Worm (Caenorhabditis elegans): ENCODE measurements around the gene clec-225.
"Not testable (repeated sequence)": the region's sequence is repeated elsewhere in the genome, so short reads cannot be mapped to it uniquely, and the experiment has no call there.

ce11 chrV:13134786-13135185 lies at the start of gene clec-225:
- not testable (repeated sequence) for TF ChIP-seq ceh-13 (GFP tag; optimal IDR thresholded peaks at IDR 0.05); ceh-36 (tag; optimal IDR thresholded peaks at IDR 0.05); hnd-1 (tag; optimal IDR thresholded peaks at IDR 0.05); tra-4 (tag; optimal IDR thresholded peaks at IDR 0.05); flt-1 (GFP tag; IDR thresholded peaks at IDR 0.05); ama-1 (optimal IDR thresholded peaks at IDR 0.05); ets-7 (tag; optimal IDR thresholded peaks at IDR 0.05)
